Fruit fly (Drosophila melanogaster) whole organism, adult: ENCODE measurements around the gene VhaM9.7-d.

Source experiments
- CG11617 ChIP-seq: fragments of 200-800 bp; sonication (Bioruptor generic); optimal IDR thresholded peaks from 2 replicates; lab custom pipeline; 2017; ENCODE audit warnings: mild to moderate bottlenecking, missing biosample characterization, missing genetic modification reagents, missing genetic modification characterization
- CG12768 ChIP-seq: fragments of 200-800 bp; sonication (Bioruptor generic); optimal IDR thresholded peaks from 2 replicates; lab custom pipeline; 2017; ENCODE audit warnings: missing biosample characterization, missing genetic modification characterization, mild to moderate bottlenecking, moderate library complexity, missing genetic modification reagents
- CG14711 ChIP-seq: fragments of 200-800 bp; sonication (Bioruptor generic); optimal IDR thresholded peaks from 2 replicates; lab custom pipeline; 2018; ENCODE audit warnings: missing biosample characterization, mild to moderate bottlenecking, missing genetic modification characterization, moderate library complexity
- CG1620 ChIP-seq: fragments of 200-800 bp; sonication (Bioruptor generic); optimal IDR thresholded peaks from 2 replicates; lab custom pipeline; 2016; ENCODE audit warnings: missing biosample characterization, missing genetic modification characterization
- CG33017 ChIP-seq: fragments of 200-800 bp; sonication (Bioruptor generic); optimal IDR thresholded peaks from 2 replicates; lab custom pipeline; 2018; ENCODE audit warnings: missing biosample characterization, mild to moderate bottlenecking, missing genetic modification characterization, moderate library complexity
- CG5204 ChIP-seq: fragments of 200-800 bp; sonication (Bioruptor generic); optimal IDR thresholded peaks from 2 replicates; lab custom pipeline; 2016; ENCODE audit warnings: missing biosample characterization, missing genetic modification characterization
- CG7045 ChIP-seq: fragments of 200-800 bp; sonication (Bioruptor generic); optimal IDR thresholded peaks from 2 replicates; lab custom pipeline; 2017; ENCODE audit warnings: missing biosample characterization, mild to moderate bottlenecking, missing genetic modification characterization
- CG7101 ChIP-seq: fragments of 200-800 bp; sonication (Bioruptor generic); optimal IDR thresholded peaks from 2 replicates; lab custom pipeline; 2018; ENCODE audit warnings: missing biosample characterization, mild to moderate bottlenecking, missing genetic modification characterization, moderate library complexity
- Clk ChIP-seq: fragments of 200-800 bp; sonication (Bioruptor generic); optimal IDR thresholded peaks from 2 replicates; lab custom pipeline; 2017; ENCODE audit warnings: missing biosample characterization, missing genetic modification characterization
- Crg-1 ChIP-seq: fragments of 200-800 bp; sonication (Bioruptor generic); optimal IDR thresholded peaks from 2 replicates; lab custom pipeline; 2016; ENCODE audit warnings: missing biosample characterization, missing genetic modification characterization
- Hr96 ChIP-seq: fragments of 200-800 bp; sonication (Bioruptor generic); optimal IDR thresholded peaks from 2 replicates; lab custom pipeline; 2016; ENCODE audit warnings: missing biosample characterization, missing genetic modification characterization
- Mnt ChIP-seq: fragments of 200-800 bp; sonication (Bioruptor generic); optimal IDR thresholded peaks from 2 replicates; lab custom pipeline; 2016; ENCODE audit warnings: missing biosample characterization, mild to moderate bottlenecking, missing genetic modification characterization
- bab1 ChIP-seq: fragments of 200-800 bp; sonication (Bioruptor generic); optimal IDR thresholded peaks from 3 replicates; lab custom pipeline; 2019; ENCODE audit warnings: missing biosample characterization, mild to moderate bottlenecking, missing genetic modification characterization, moderate library complexity
- cic ChIP-seq: fragments of 200-800 bp; sonication (Bioruptor generic); optimal IDR thresholded peaks from 2 replicates; lab custom pipeline; 2017; ENCODE audit warnings: missing biosample characterization, mild to moderate bottlenecking, missing genetic modification characterization, moderate library complexity
- cnc ChIP-seq, 2 experiments: fragments of >200 bp; optimal IDR thresholded peaks; 2 replicates each; lab custom pipeline; 2017
- kay ChIP-seq: fragments of 200-800 bp; sonication (Bioruptor generic); peaks from one replicate; lab custom pipeline; 2016; ENCODE audit warnings: missing biosample characterization, missing genetic modification characterization, borderline replicate concordance
- ovo ChIP-seq: fragments of 200-800 bp; sonication (Bioruptor generic); optimal IDR thresholded peaks from 2 replicates; lab custom pipeline; 2016; ENCODE audit warnings: missing biosample characterization, missing genetic modification characterization
- pad ChIP-seq: fragments of 200-800 bp; sonication (Bioruptor generic); optimal IDR thresholded peaks from 3 replicates; lab custom pipeline; 2017; ENCODE audit warnings: missing biosample characterization, missing genetic modification characterization, mild to moderate bottlenecking, moderate library complexity, missing genetic modification reagents
- tj ChIP-seq: fragments of 200-800 bp; sonication (Bioruptor generic); optimal IDR thresholded peaks from 3 replicates; lab custom pipeline; 2017; ENCODE audit warnings: missing biosample characterization, mild to moderate bottlenecking, missing genetic modification characterization, moderate library complexity
- toe ChIP-seq: fragments of 200-800 bp; sonication (Bioruptor generic); optimal IDR thresholded peaks from 2 replicates; lab custom pipeline; 2016; ENCODE audit warnings: missing biosample characterization, missing genetic modification characterization

VhaM9.7-d gene

DNA sequence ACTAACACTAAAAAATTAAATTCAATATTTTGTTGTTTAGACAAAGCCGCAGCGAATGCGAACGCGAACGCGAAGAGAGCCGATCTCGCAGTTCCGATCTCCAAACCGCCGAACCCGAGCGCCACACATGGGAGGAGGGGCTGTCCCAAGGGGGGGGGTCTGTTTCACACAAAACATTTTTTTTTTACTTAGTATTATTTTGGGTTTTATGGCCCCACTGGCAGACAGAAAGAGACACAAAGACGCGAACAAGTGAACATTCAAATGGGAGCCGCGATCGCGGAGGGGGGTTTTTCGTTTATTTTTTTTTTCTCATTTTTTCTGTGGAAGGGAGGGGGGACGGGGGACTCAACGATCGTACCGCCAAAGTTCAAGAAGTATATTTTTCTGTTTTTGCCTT, 30.7 kb upstream of the VhaM9.7-d start:
- no peak for TF ChIP-seq CG7045 (GFP tag; lab: Kevin White, UChicago)
- TF ChIP-seq ovo (GFP tag; lab: Kevin White, UChicago), result no peak
- TF ChIP-seq pad, result no peak
- TF ChIP-seq CG14711, result no peak
- TF ChIP-seq toe, result no peak
- no peak for TF ChIP-seq bab1 (GFP tag; lab: Kevin White, UChicago)
- no peak for TF ChIP-seq Clk
- TF ChIP-seq CG5204 (GFP tag; lab: Kevin White, UChicago), result no peak
- TF ChIP-seq cic (GFP tag; lab: Kevin White, UChicago), result no peak
- TF ChIP-seq Mnt (GFP tag; lab: Kevin White, UChicago), result no peak
- TF ChIP-seq CG12768 (GFP tag; lab: Kevin White, UChicago), result no peak
- TF ChIP-seq CG1620 (GFP tag; lab: Kevin White, UChicago), result no peak
- TF ChIP-seq CG7101, result no peak
- TF ChIP-seq Hr96 (GFP tag; lab: Kevin White, UChicago), result no peak
- no peak for TF ChIP-seq CG33017 (tag; lab: Kevin White, UChicago)
- no peak for TF ChIP-seq tj (GFP tag; lab: Kevin White, UChicago)

DNA sequence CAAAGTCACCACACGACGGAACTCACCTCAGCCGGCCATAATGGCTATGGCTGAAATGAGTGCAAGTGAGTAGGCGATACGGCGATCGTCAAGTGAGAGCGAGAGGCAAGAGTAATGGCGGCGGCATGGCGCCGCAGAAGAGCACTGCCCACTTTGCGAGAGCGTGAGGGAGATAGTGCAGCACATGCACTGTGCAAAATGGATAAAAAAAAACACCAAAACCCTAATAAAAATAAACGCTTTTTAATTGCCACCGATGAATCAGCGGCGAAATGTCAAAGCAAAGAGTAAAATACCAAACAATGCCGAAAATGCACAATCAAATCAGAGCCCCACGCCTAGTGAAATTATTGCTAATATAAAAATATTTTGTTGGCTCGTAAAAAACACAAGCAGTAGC, 26.3 kb upstream of the VhaM9.7-d start:
- TF ChIP-seq Hr96 (GFP tag; lab: Kevin White, UChicago), result peak; percentile 23
- TF ChIP-seq CG12768 (GFP tag; lab: Kevin White, UChicago), result no peak
- no peak for TF ChIP-seq bab1 (GFP tag; lab: Kevin White, UChicago)

DNA sequence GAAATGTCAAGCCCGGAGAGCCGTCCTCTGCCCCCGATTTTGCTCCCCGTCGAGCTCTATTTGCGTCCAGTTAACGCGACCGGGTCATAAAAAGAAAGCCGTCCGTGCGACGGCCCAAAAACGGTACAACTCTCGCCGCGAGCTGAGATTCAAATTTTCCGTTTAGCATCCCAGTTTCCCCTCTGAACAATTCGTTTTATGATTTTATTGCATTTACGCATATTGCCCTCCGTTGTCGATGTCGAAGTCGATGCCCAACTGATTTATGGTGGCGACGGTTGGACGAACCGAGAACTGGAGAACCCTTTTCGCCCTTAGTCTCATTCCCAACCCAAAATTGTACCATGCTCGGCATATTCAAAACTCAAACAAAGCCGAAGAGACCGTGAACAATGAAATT, 23.6 kb upstream of the VhaM9.7-d start:
- no peak for TF ChIP-seq Mnt (GFP tag; lab: Kevin White, UChicago)
- no peak for TF ChIP-seq cnc (optimal IDR thresholded peaks at IDR 0.05; lab: Kevin White, UChicago)
- no peak for TF ChIP-seq CG7045 (GFP tag; lab: Kevin White, UChicago)
- no peak for TF ChIP-seq ovo (GFP tag; lab: Kevin White, UChicago)
- no peak for TF ChIP-seq CG33017 (tag; lab: Kevin White, UChicago)
- no peak for TF ChIP-seq pad
- TF ChIP-seq tj (GFP tag; lab: Kevin White, UChicago), result no peak
- TF ChIP-seq Hr96 (GFP tag; lab: Kevin White, UChicago), result no peak
- TF ChIP-seq bab1 (GFP tag; lab: Kevin White, UChicago), result no peak
- no peak for TF ChIP-seq cic (GFP tag; lab: Kevin White, UChicago)
- no peak for TF ChIP-seq Crg-1 (GFP tag; lab: Kevin White, UChicago)
- no peak for TF ChIP-seq CG11617 (GFP tag; lab: Kevin White, UChicago)
- no peak for TF ChIP-seq Clk
- no peak for TF ChIP-seq CG7101
- no peak for TF ChIP-seq CG12768 (GFP tag; lab: Kevin White, UChicago)
- TF ChIP-seq CG5204 (GFP tag; lab: Kevin White, UChicago), result no peak
- no peak for TF ChIP-seq toe

DNA sequence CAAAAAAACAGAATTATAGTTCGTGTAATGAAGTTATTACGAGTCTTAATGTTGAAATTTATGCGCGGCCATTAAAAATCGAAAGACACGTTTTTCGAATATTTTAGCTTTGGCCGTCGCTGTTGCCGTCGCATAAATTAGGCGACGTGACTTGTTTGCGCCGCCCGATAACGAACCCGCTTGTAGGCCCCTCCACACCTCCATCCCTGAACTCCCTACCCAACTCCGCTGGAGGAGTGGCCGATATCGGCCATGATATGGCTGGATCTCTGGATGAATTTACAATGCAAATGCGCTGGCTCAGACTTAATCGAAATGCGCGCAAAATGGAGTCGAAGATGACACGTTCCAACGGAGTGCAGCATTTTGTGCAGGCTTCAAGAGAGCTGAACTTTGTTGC, 20.6 kb upstream of the VhaM9.7-d start:
- TF ChIP-seq CG12768 (GFP tag; lab: Kevin White, UChicago), result no peak
- no peak for TF ChIP-seq bab1 (GFP tag; lab: Kevin White, UChicago)
- no peak for TF ChIP-seq Crg-1 (GFP tag; lab: Kevin White, UChicago)
- TF ChIP-seq CG11617 (GFP tag; lab: Kevin White, UChicago), result no peak
- TF ChIP-seq Hr96 (GFP tag; lab: Kevin White, UChicago), result no peak
- TF ChIP-seq cic (GFP tag; lab: Kevin White, UChicago), result no peak
- TF ChIP-seq CG33017 (tag; lab: Kevin White, UChicago), result no peak
- no peak for TF ChIP-seq kay
- no peak for TF ChIP-seq Mnt (GFP tag; lab: Kevin White, UChicago)
- TF ChIP-seq Clk, result no peak
- no peak for TF ChIP-seq pad
- no peak for TF ChIP-seq CG7101
- no peak for TF ChIP-seq cnc (optimal IDR thresholded peaks at IDR 0.05; lab: Kevin White, UChicago)
- TF ChIP-seq toe, result no peak
- no peak for TF ChIP-seq CG7045 (GFP tag; lab: Kevin White, UChicago)

DNA sequence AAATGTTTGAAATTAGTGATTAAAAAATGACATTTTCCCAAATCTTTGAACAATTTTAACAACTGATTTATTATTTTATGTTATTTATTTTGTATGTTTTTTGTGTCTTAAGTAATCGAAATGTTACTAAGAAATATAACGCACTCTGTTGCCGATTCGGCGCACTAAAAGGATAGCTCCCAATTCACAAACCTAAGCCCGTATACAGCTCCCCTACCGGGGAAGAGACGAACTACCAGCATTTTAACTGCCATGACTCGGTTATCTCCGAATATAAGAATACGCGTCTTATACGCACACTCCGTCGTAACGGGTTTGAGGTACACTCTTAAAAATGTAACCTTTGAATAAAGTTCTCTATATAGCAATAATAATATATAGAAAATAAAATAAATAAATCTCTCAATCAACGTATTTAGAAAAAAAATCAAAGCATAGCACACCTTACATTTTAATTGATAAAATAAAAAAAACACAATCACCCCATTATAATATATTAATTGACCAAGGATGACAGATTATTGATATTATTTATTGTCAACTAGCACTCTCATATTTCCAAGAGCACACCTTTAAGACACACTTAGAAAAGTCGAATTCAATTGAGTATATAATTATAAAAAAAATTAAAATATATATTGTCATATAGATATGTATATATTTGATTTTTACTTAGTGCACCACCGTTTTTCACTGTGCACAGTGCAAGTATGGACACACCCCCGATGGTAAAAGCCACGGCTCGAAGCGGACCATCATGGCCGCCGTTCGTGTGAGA, 17.1 kb upstream of the VhaM9.7-d start:
- TF ChIP-seq CG33017 (tag; lab: Kevin White, UChicago), result peak; percentile 36
- no peak for TF ChIP-seq pad
- TF ChIP-seq CG7045 (GFP tag; lab: Kevin White, UChicago), result peak; percentile 61
- peak; percentile 9 for TF ChIP-seq tj (GFP tag; lab: Kevin White, UChicago)

DNA sequence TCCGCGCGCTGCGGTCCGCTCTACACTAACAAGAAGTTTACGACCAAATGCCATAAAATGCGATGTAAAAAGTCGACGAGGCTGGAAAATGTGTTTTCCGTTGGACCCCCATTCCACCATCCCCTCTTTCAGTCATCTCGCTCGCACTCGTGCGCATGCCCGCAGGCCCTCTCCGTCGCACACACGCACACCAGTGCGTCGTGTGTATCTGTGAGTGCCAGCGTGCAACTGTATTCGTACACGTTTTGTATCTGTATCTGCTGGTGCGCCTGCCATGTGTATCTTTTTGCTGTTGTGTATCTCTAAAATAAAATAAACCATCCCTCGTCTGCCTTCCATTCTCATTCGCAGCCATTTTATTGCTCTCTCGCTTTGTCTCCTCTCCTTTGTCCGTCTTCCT, 14.8 kb upstream of the VhaM9.7-d start:
- TF ChIP-seq tj (GFP tag; lab: Kevin White, UChicago) (no peak), bab1 (GFP tag; lab: Kevin White, UChicago) (no peak), cnc (optimal IDR thresholded peaks at IDR 0.05; lab: Kevin White, UChicago) (no peak), CG1620 (GFP tag; lab: Kevin White, UChicago) (no peak), Clk (no peak), pad (no peak), Crg-1 (GFP tag; lab: Kevin White, UChicago) (no peak), CG11617 (GFP tag; lab: Kevin White, UChicago) (no peak), ovo (GFP tag; lab: Kevin White, UChicago) (no peak), Hr96 (GFP tag; lab: Kevin White, UChicago) (no peak), CG33017 (tag; lab: Kevin White, UChicago) (no peak), toe (no peak), CG5204 (GFP tag; lab: Kevin White, UChicago) (no peak), CG12768 (GFP tag; lab: Kevin White, UChicago) (no peak), kay (no peak)
